Fruit fly (Drosophila melanogaster) whole organism, wandering third instar larva: ENCODE measurements around the gene CG12708.

Source experiments
- Hr78 ChIP-seq: fragments of >200 bp; optimal IDR thresholded peaks from 2 replicates; lab custom pipeline; 2017; ENCODE audit warnings: missing biosample characterization, missing genetic modification characterization
- Myc ChIP-seq: fragments of >200 bp; optimal IDR thresholded peaks from 2 replicates; lab custom pipeline; 2017
- OdsH ChIP-seq: fragments of 200-800 bp; sonication (Bioruptor generic); optimal IDR thresholded peaks from 2 replicates; lab custom pipeline; 2016; ENCODE audit warnings: missing biosample characterization, mild to moderate bottlenecking, missing genetic modification characterization
- h ChIP-seq: fragments of 200-800 bp; sonication (Bioruptor generic); optimal IDR thresholded peaks from 3 replicates; lab custom pipeline; 2016; ENCODE audit warnings: missing biosample characterization, mild to moderate bottlenecking, missing genetic modification characterization
- psq ChIP-seq: fragments of 200-800 bp; sonication (Bioruptor generic); optimal IDR thresholded peaks from 3 replicates; lab custom pipeline; 2017; ENCODE audit warnings: missing biosample characterization, mild to moderate bottlenecking, missing genetic modification characterization, moderate library complexity
- rgr ChIP-seq: fragments of 200-800 bp; sonication (Bioruptor generic); optimal IDR thresholded peaks from 3 replicates; lab custom pipeline; 2016; ENCODE audit warnings: missing biosample characterization, mild to moderate bottlenecking, missing genetic modification characterization
- woc ChIP-seq: sonication (Bioruptor generic); optimal IDR thresholded peaks from 2 replicates; lab custom pipeline; 2016; ENCODE audit warnings: missing biosample characterization, mild to moderate bottlenecking, missing genetic modification characterization

dm6 chrX:15646792-15647191 lies 28.5 kb upstream of the CG12708 start:
- TF ChIP-seq h, result no peak
- no peak for TF ChIP-seq rgr
- TF ChIP-seq Myc (lab: Kevin White, UChicago), result no peak
- no peak for TF ChIP-seq Hr78
- TF ChIP-seq OdsH, result no peak
- no peak for TF ChIP-seq psq (GFP tag; lab: Kevin White, UChicago)
- no peak for TF ChIP-seq woc (GFP tag; lab: Kevin White, UChicago)
